Worm (Caenorhabditis elegans): ENCODE measurements around the gene josd-1.

The josd-1 gene

DNA sequence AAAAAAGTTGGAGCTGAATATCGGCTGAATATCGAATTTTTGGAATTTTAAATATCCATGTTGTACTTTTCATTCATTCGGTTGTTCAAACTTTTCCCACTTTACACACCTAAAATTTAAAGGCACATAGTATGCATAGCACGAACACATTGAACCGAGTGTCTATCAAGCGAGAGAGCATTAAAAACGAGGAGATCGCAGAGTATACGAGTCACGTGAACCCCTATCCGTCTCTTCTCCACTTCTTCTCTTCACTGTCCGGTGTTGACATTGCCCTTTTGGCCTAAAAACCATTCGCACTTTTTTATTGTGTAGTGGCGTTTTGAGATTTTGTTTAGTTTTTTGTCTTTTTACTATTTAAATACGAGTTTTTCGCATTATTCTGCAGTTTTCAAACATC lies 32.0 kb upstream of the josd-1 start (continued):
- TF ChIP-seq lag-1 (GFP tag; IDR thresholded peaks at IDR 0.05), result no peak
- peak; percentile 75 for TF ChIP-seq hmg-1.2 (GFP tag; IDR thresholded peaks at IDR 0.05)
- TF ChIP-seq nhr-179 (tag; optimal IDR thresholded peaks at IDR 0.05), result no peak
- no peak for TF ChIP-seq ceh-100 (GFP tag; IDR thresholded peaks at IDR 0.05)
- TF ChIP-seq ZK185.1 (tag; optimal IDR thresholded peaks at IDR 0.05; ENCODE audit: poor library complexity, severe bottlenecking), result no peak
- no peak for TF ChIP-seq Y79H2A.3 (GFP tag; conservative IDR thresholded peaks at IDR 0.05)
- no peak for TF ChIP-seq bed-1 (GFP tag; IDR thresholded peaks at IDR 0.05)
- no peak for TF ChIP-seq snpc-1.3 (tag; optimal IDR thresholded peaks at IDR 0.05; ENCODE audit: insufficient read depth)
- no peak for TF ChIP-seq F22D6.2 (tag; optimal IDR thresholded peaks at IDR 0.05)
- TF ChIP-seq ceh-58 (GFP tag; IDR thresholded peaks at IDR 0.05), result no peak
- TF ChIP-seq K12H6.12 (tag; optimal IDR thresholded peaks at IDR 0.05), result no peak
- TF ChIP-seq ceh-79 (tag; optimal IDR thresholded peaks at IDR 0.05), result no peak
- no peak for TF ChIP-seq ztf-6 (GFP tag; IDR thresholded peaks at IDR 0.05)
- no peak for TF ChIP-seq unc-130 (GFP tag; optimal IDR thresholded peaks at IDR 0.05)
- no peak for TF ChIP-seq ztf-22 (GFP tag; optimal IDR thresholded peaks at IDR 0.05)
- no peak for TF ChIP-seq rpc-1 (optimal IDR thresholded peaks at IDR 0.05)
- TF ChIP-seq rpc-1 (tag; optimal IDR thresholded peaks at IDR 0.05), result no peak
- no peak for TF ChIP-seq attf-6 (GFP tag; IDR thresholded peaks at IDR 0.05)
- TF ChIP-seq F49E8.2 (tag; optimal IDR thresholded peaks at IDR 0.05; ENCODE audit: insufficient read depth), result no peak
- no peak for TF ChIP-seq T26A5.8 (tag; optimal IDR thresholded peaks at IDR 0.05)
- peak; percentile 65 for TF ChIP-seq mcd-1 (GFP tag; IDR thresholded peaks at IDR 0.05)
- TF ChIP-seq Y56A3A.18 (GFP tag; IDR thresholded peaks at IDR 0.05), result no peak
- TF ChIP-seq attf-3 (GFP tag; conservative IDR thresholded peaks at IDR 0.05), result no peak
- TF ChIP-seq lin-54 (GFP tag; optimal IDR thresholded peaks at IDR 0.05), result peak; percentile 44
- TF ChIP-seq zim-3 (tag; optimal IDR thresholded peaks at IDR 0.05), result no peak
- peak; percentile 23 for TF ChIP-seq attf-5 (GFP tag; optimal IDR thresholded peaks at IDR 0.05)
- TF ChIP-seq hlh-26 (GFP tag; conservative IDR thresholded peaks at IDR 0.05), result no peak
- no peak for TF ChIP-seq mxl-1 (tag; optimal IDR thresholded peaks at IDR 0.05)
- peak; percentile 50 for TF ChIP-seq nhr-80 (tag; optimal IDR thresholded peaks at IDR 0.05)

DNA sequence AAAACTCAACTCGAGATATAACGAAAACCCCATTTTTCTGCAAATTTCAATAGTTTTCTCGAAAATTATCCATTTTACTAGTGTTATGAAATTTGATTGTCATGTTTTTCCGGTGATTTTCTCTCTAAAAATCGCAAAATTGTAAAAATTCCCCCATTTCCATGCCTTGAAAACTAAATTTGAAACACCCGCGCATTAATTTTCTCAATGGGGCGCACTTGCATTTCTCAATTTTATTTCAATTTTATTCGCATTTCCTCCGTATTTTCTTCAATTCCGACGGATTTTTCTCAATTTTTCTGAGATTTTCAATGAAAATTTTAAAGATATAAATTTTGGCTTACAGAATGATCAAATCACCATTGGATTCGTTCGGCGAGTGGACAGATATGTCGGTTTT lies 31.4 kb upstream of the josd-1 start, which contains the start of gene Y71H2AM.3:
Y71H2AM.3 (plus strand) TSS at position 347 of the 400 bp plus-strand sequence.
- no peak for TF ChIP-seq ceh-27 (GFP tag; optimal IDR thresholded peaks at IDR 0.05)
- no peak for TF ChIP-seq F22D6.2 (tag; optimal IDR thresholded peaks at IDR 0.05)
- no peak for TF ChIP-seq F49E8.2 (tag; optimal IDR thresholded peaks at IDR 0.05; ENCODE audit: insufficient read depth)
- TF ChIP-seq tlf-1 (GFP tag; optimal IDR thresholded peaks at IDR 0.05), result no peak
- no peak for TF ChIP-seq sptf-2 (GFP tag; optimal IDR thresholded peaks at IDR 0.05)
- no peak for TF ChIP-seq K11D2.4 (GFP tag; IDR thresholded peaks at IDR 0.05)
- TF ChIP-seq efl-1 (GFP tag; optimal IDR thresholded peaks at IDR 0.05), result peak; percentile 72
- TF ChIP-seq snpc-1.1 (tag; optimal IDR thresholded peaks at IDR 0.05; ENCODE audit: insufficient read depth), result no peak
- no peak for TF ChIP-seq lsl-1 (GFP tag; optimal IDR thresholded peaks at IDR 0.05)
- peak; percentile 0 for TF ChIP-seq lin-40 (tag; optimal IDR thresholded peaks at IDR 0.05)
- TF ChIP-seq mel-28 (tag; optimal IDR thresholded peaks at IDR 0.05; ENCODE audit: borderline replicate concordance), result no peak
- TF ChIP-seq lin-54 (GFP tag; optimal IDR thresholded peaks at IDR 0.05), result peak; percentile 93
- no peak for TF ChIP-seq chd-7 (tag; optimal IDR thresholded peaks at IDR 0.05)
- TF ChIP-seq mcd-1 (GFP tag; IDR thresholded peaks at IDR 0.05), result peak; percentile 93
- TF ChIP-seq lin-35 (GFP tag; optimal IDR thresholded peaks at IDR 0.05), result peak in 2 of 3 experiments; percentile 42 to 92
- TF ChIP-seq B0336.3 (GFP tag; IDR thresholded peaks at IDR 0.05), result no peak
- no peak for TF ChIP-seq ceh-79 (tag; optimal IDR thresholded peaks at IDR 0.05)
- TF ChIP-seq egrh-3 (GFP tag; IDR thresholded peaks at IDR 0.05), result no peak
- TF ChIP-seq lir-1 (GFP tag; conservative IDR thresholded peaks at IDR 0.05), result no peak
- TF ChIP-seq hlh-12 (tag; optimal IDR thresholded peaks at IDR 0.05), result no peak
- no peak for TF ChIP-seq ceh-91 (GFP tag; IDR thresholded peaks at IDR 0.05)
- no peak for TF ChIP-seq lag-1 (GFP tag; IDR thresholded peaks at IDR 0.05)
- TF ChIP-seq F39B2.1 (GFP tag; IDR thresholded peaks at IDR 0.05), result no peak
- TF ChIP-seq ztf-3 (GFP tag; optimal IDR thresholded peaks at IDR 0.05), result no peak
- TF ChIP-seq ztf-26 (tag; optimal IDR thresholded peaks at IDR 0.05), result no peak
- TF ChIP-seq madf-10 (tag; optimal IDR thresholded peaks at IDR 0.05), result no peak
- TF ChIP-seq egl-44 (GFP tag; IDR thresholded peaks at IDR 0.05), result no peak
